Fruit fly (Drosophila melanogaster) whole organism, embryonic: ENCODE results near the gene ich.
A peak's percentile ranks its signal among the peaks of the same experiment; 100 is the strongest.

Source experiments
- Abd-B ChIP-seq: fragments of 200-800 bp; sonication (Bioruptor generic); optimal IDR thresholded peaks from 2 replicates; lab custom pipeline; 2018; ENCODE audit warnings: missing biosample characterization, mild to moderate bottlenecking, missing genetic modification characterization, moderate library complexity
- Adf1 ChIP-seq: fragments of 200-800 bp; sonication (Bioruptor generic); IDR thresholded peaks from 2 replicates; pipeline ENCODE4 v1.3.6; 2022; ENCODE audit warnings: missing biosample characterization, missing genetic modification characterization
- Awh ChIP-seq: fragments of 200-800 bp; sonication (Bioruptor generic); IDR thresholded peaks from 2 replicates; pipeline ENCODE4, ENCODE4 v1.3.6; 2022; ENCODE audit warnings: missing biosample characterization, missing genetic modification characterization
- C15 ChIP-seq: fragments of 200-800 bp; sonication (Bioruptor generic); IDR thresholded peaks from 3 replicates; pipeline ENCODE4 v1.3.6; 2022; ENCODE audit warnings: missing biosample characterization, missing genetic modification characterization
- CG1024 ChIP-seq: fragments of 200-800 bp; sonication (Bioruptor generic); IDR thresholded peaks from 2 replicates; pipeline ENCODE4 v1.3.6; 2022; ENCODE audit warnings: missing biosample characterization, missing genetic modification characterization
- CG11093 ChIP-seq: fragments of 200-800 bp; sonication (Bioruptor generic); IDR thresholded peaks from 3 replicates; pipeline ENCODE4 v1.3.6; 2022; ENCODE audit warnings: missing biosample characterization, missing genetic modification characterization
- CG11504 ChIP-seq: fragments of 200-800 bp; sonication (Bioruptor generic); optimal IDR thresholded peaks from 3 replicates; lab custom pipeline; 2019; ENCODE audit warnings: missing biosample characterization, mild to moderate bottlenecking, missing genetic modification characterization, moderate library complexity
- CG1233 ChIP-seq: fragments of 200-800 bp; sonication (Bioruptor generic); optimal IDR thresholded peaks from 4 replicates; lab custom pipeline; 2018; ENCODE audit warnings: missing biosample characterization, mild to moderate bottlenecking, missing genetic modification characterization
- CG12769 ChIP-seq: fragments of 200-800 bp; sonication (Bioruptor generic); optimal IDR thresholded peaks from 2 replicates; lab custom pipeline; 2019; ENCODE audit warnings: missing biosample characterization, mild to moderate bottlenecking, missing genetic modification characterization, moderate library complexity
- CG13424 ChIP-seq: fragments of 200-800 bp; sonication (Bioruptor generic); optimal IDR thresholded peaks from 2 replicates; lab custom pipeline; 2019; ENCODE audit warnings: missing biosample characterization, mild to moderate bottlenecking, missing genetic modification characterization, moderate library complexity
- CG13894 ChIP-seq: fragments of 200-800 bp; sonication (Bioruptor generic); optimal IDR thresholded peaks from 3 replicates; lab custom pipeline; 2018; ENCODE audit warnings: missing biosample characterization, mild to moderate bottlenecking, missing genetic modification characterization, moderate library complexity
- CG15011 ChIP-seq: fragments of 200-800 bp; sonication (Bioruptor generic); optimal IDR thresholded peaks from 3 replicates; lab custom pipeline; 2018; ENCODE audit warnings: missing biosample characterization, mild to moderate bottlenecking, missing genetic modification characterization
- CG15073 ChIP-seq: fragments of 200-800 bp; sonication (Bioruptor generic); optimal IDR thresholded peaks from 2 replicates; lab custom pipeline; 2016; ENCODE audit warnings: missing biosample characterization, missing genetic modification characterization
- CG2116 ChIP-seq: fragments of 200-800 bp; sonication (Bioruptor generic); optimal IDR thresholded peaks from 3 replicates; lab custom pipeline; 2018; ENCODE audit warnings: missing biosample characterization, mild to moderate bottlenecking, missing genetic modification characterization
- CG3163 ChIP-seq: fragments of 200-800 bp; sonication (Bioruptor generic); optimal IDR thresholded peaks from 3 replicates; lab custom pipeline; 2016; ENCODE audit warnings: missing biosample characterization, missing genetic modification characterization
- CG4360 ChIP-seq: fragments of 200-800 bp; sonication (Bioruptor generic); IDR thresholded peaks from 2 replicates; pipeline ENCODE4 v1.3.6; 2022; ENCODE audit warnings: missing biosample characterization, missing genetic modification characterization
- CG4820 ChIP-seq: fragments of 200-800 bp; sonication (Bioruptor generic); optimal IDR thresholded peaks from 3 replicates; lab custom pipeline; 2016; ENCODE audit warnings: missing biosample characterization, missing genetic modification characterization
- CG7745 ChIP-seq: fragments of 200-800 bp; sonication (Bioruptor generic); optimal IDR thresholded peaks from 2 replicates; lab custom pipeline; 2018; ENCODE audit warnings: missing biosample characterization, mild to moderate bottlenecking, missing genetic modification characterization, moderate library complexity
- CG8924 ChIP-seq: fragments of 200-800 bp; optimal IDR thresholded peaks from 3 replicates; lab custom pipeline; 2019; ENCODE audit warnings: missing biosample characterization, mild to moderate bottlenecking, missing genetic modification characterization, moderate library complexity
- CG9215 ChIP-seq: fragments of 200-800 bp; sonication (Bioruptor generic); IDR thresholded peaks from 2 replicates; pipeline ENCODE4 v1.3.6; 2022; ENCODE audit warnings: missing biosample characterization, missing genetic modification characterization
- Dref ChIP-seq: fragments of 200-800 bp; sonication (Bioruptor generic); IDR thresholded peaks from 2 replicates; pipeline ENCODE4 v1.3.6; 2022; ENCODE audit warnings: missing biosample characterization, missing genetic modification characterization
- Hr78 ChIP-seq, 2 experiments: fragments of 200-800 bp in 1 of 2; fragments of >200 bp in 1 of 2; sonication (Bioruptor generic) in 1 of 2; optimal IDR thresholded peaks; 2 replicates each; lab custom pipeline; 2017 to 2019; ENCODE audit warnings: missing biosample characterization in 2 of 2, missing genetic modification characterization in 2 of 2, mild to moderate bottlenecking in 1 of 2, moderate library complexity in 1 of 2
- Jarid2 ChIP-seq: fragments of 200-800 bp; sonication (Bioruptor generic); optimal IDR thresholded peaks from 3 replicates; lab custom pipeline; 2017; ENCODE audit warnings: mild to moderate bottlenecking, missing biosample characterization, missing genetic modification reagents, missing genetic modification characterization
- MBD-R2 ChIP-seq: fragments of 200-800 bp; sonication (Bioruptor generic); IDR thresholded peaks from 2 replicates; pipeline ENCODE4 v1.3.6; 2022; ENCODE audit warnings: missing biosample characterization, missing genetic modification characterization
- Mad ChIP-seq: fragments of 200-800 bp; sonication (Bioruptor generic); optimal IDR thresholded peaks from 2 replicates; lab custom pipeline; 2016; ENCODE audit warnings: missing biosample characterization, missing genetic modification characterization
- Rx ChIP-seq: fragments of 200-800 bp; sonication (Bioruptor generic); IDR thresholded peaks from 2 replicates; pipeline ENCODE4 v1.3.6; 2022; ENCODE audit warnings: missing biosample characterization, missing genetic modification characterization
- Sox102F ChIP-seq: fragments of 200-800 bp; sonication (Bioruptor generic); optimal IDR thresholded peaks from 2 replicates; lab custom pipeline; 2018; ENCODE audit warnings: missing biosample characterization, mild to moderate bottlenecking, missing genetic modification characterization, moderate library complexity
- Taf1 ChIP-seq: fragments of 200-800 bp; sonication (Bioruptor generic); IDR thresholded peaks from 2 replicates; pipeline ENCODE4 v1.3.6; 2022; ENCODE audit warnings: missing biosample characterization, missing genetic modification characterization
- ase ChIP-seq: fragments of 200-800 bp; sonication (Bioruptor generic); IDR thresholded peaks from 3 replicates; pipeline ENCODE4 v1.3.6; 2022; ENCODE audit warnings: missing biosample characterization, missing genetic modification characterization
- bab2 ChIP-seq: fragments of 200-800 bp; sonication (Bioruptor generic); optimal IDR thresholded peaks from 2 replicates; lab custom pipeline; 2016; ENCODE audit warnings: missing biosample characterization, missing genetic modification characterization
- corto ChIP-seq: fragments of 200-800 bp; sonication (Bioruptor generic); optimal IDR thresholded peaks from 2 replicates; lab custom pipeline; 2016; ENCODE audit warnings: missing biosample characterization, mild to moderate bottlenecking, missing genetic modification characterization, moderate library complexity
- gfzf ChIP-seq: fragments of 200-800 bp; sonication (Bioruptor generic); optimal IDR thresholded peaks from 2 replicates; lab custom pipeline; 2016; ENCODE audit warnings: missing biosample characterization, mild to moderate bottlenecking, missing genetic modification characterization, moderate library complexity
- grn ChIP-seq: fragments of 200-800 bp; sonication (Bioruptor generic); optimal IDR thresholded peaks from 3 replicates; lab custom pipeline; 2017; ENCODE audit warnings: missing biosample characterization, missing genetic modification characterization
- h ChIP-seq: fragments of >200 bp; optimal IDR thresholded peaks from 2 replicates; lab custom pipeline; 2017
- hkb ChIP-seq, 2 experiments: fragments of 200-800 bp in 1 of 2; fragments of >200 bp in 1 of 2; sonication (Bioruptor generic) in 1 of 2; IDR thresholded peaks in 1 of 2; optimal IDR thresholded peaks in 1 of 2; 2 replicates each; pipeline versions ENCODE4 v1.3.6 to Lab custom; 2017 to 2022; ENCODE audit warnings: missing biosample characterization in 1 of 2, missing genetic modification characterization in 1 of 2
- lmd ChIP-seq: fragments of 200-800 bp; sonication (Bioruptor generic); IDR thresholded peaks from 2 replicates; pipeline ENCODE4 v1.3.6; 2022; ENCODE audit warnings: missing biosample characterization, missing genetic modification characterization
- nom ChIP-seq: fragments of 200-800 bp; sonication (Bioruptor generic); optimal IDR thresholded peaks from 2 replicates; lab custom pipeline; 2017; ENCODE audit warnings: missing biosample characterization, missing genetic modification characterization, mild to moderate bottlenecking, moderate library complexity, missing genetic modification reagents
- pan ChIP-seq, 4 experiments: fragments of >200 bp in 3 of 4; fragments of 200-800 bp in 1 of 4; sonication (Bioruptor generic) in 1 of 4; optimal IDR thresholded peaks in 3 of 4; IDR thresholded peaks in 1 of 4; 2 replicates each; pipeline versions ENCODE4 v1.3.6 to Lab custom; 2017 to 2022; ENCODE audit warnings: missing biosample characterization in 2 of 4, missing genetic modification characterization in 2 of 4, mixed read lengths in 1 of 4
- pita ChIP-seq: fragments of 200-800 bp; sonication (Bioruptor generic); optimal IDR thresholded peaks from 2 replicates; lab custom pipeline; 2017; ENCODE audit warnings: missing biosample characterization, mild to moderate bottlenecking, missing genetic modification characterization
- prd ChIP-seq, 3 experiments: fragments of >200 bp in 2 of 3; fragments of 200-800 bp in 1 of 3; sonication (Bioruptor generic) in 1 of 3; optimal IDR thresholded peaks in 2 of 3; IDR thresholded peaks in 1 of 3; 2 replicates in 2 of 3; 3 replicates in 1 of 3; pipeline versions ENCODE4 v1.3.6 to Lab custom; 2017 to 2022; ENCODE audit warnings: missing biosample characterization in 1 of 3, missing genetic modification characterization in 1 of 3
- pum ChIP-seq: fragments of 200-800 bp; sonication (Bioruptor generic); optimal IDR thresholded peaks from 2 replicates; lab custom pipeline; 2016; ENCODE audit warnings: missing biosample characterization, missing genetic modification characterization
- sens ChIP-seq: fragments of 200-800 bp; sonication (Bioruptor generic); peaks from one replicate; lab custom pipeline; 2016; ENCODE audit warnings: missing biosample characterization, missing genetic modification characterization
- sim ChIP-seq: fragments of 200-800 bp; sonication (Bioruptor generic); IDR thresholded peaks from 2 replicates; pipeline ENCODE4 v1.3.6; 2022; ENCODE audit warnings: missing biosample characterization, missing genetic modification characterization
- slbo ChIP-seq: fragments of 200-800 bp; sonication (Bioruptor generic); IDR thresholded peaks from 2 replicates; pipeline ENCODE4 v1.3.6; 2022; ENCODE audit warnings: missing biosample characterization, missing genetic modification characterization
- sqz ChIP-seq: fragments of 200-800 bp; sonication (Bioruptor generic); optimal IDR thresholded peaks from 3 replicates; lab custom pipeline; 2018; ENCODE audit warnings: missing biosample characterization, mild to moderate bottlenecking, missing genetic modification characterization
- ssp ChIP-seq: fragments of 200-800 bp; sonication (Bioruptor generic); IDR thresholded peaks from 2 replicates; pipeline ENCODE4 v1.3.6; 2022; ENCODE audit warnings: missing biosample characterization, missing genetic modification characterization
- zen ChIP-seq: fragments of 200-800 bp; sonication (Bioruptor generic); optimal IDR thresholded peaks from 3 replicates; lab custom pipeline; 2018; ENCODE audit warnings: missing biosample characterization, mild to moderate bottlenecking, missing genetic modification characterization, moderate library complexity
- zfh1 ChIP-seq: fragments of 200-800 bp; sonication (Bioruptor generic); IDR thresholded peaks from 3 replicates; pipeline ENCODE4 v1.3.6; 2022; ENCODE audit warnings: missing biosample characterization, missing genetic modification characterization

The ich gene

DNA sequence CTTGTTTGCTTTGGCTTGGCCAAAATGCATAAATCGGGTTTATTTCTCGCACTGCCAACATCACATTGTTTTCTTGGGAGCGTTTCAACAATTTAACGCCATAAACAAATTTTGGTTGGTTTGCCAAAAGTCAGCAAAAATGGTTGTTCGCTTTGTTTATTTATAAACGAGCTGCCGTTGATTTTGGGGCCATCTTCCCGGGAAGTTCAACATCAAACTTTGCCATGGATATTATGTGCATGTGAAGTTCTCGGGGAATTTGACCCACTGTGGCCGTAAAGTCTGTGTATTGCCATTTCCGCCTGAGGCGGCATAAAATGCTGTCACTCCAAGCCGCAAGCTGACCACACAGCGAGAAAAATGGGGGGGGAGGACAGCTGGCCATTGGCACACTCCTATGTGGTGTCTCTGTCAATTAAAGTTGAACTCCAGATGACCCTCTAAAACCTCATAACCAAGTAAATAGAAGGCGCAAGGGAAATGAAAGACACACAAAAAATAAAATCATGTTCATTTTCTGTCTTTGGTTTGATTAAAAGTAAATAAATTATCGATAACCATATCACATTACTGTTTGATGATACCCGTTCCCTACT, 39.0 kb downstream of the ich start (continued):
- TF ChIP-seq CG2116 (GFP tag; lab: Kevin White, UChicago) (no peak), pan (optimal IDR thresholded peaks at IDR 0.05; lab: Kevin White, UChicago) (no peak), pan (GFP tag; optimal IDR thresholded peaks at IDR 0.05 in 1 of 2, IDR thresholded peaks at IDR 0.05 in 1 of 2) (peak in 1 of 2 experiments; percentile 28), sens (GFP tag; lab: Kevin White, UChicago) (peak; percentile 30), CG8924 (tag; lab: Kevin White, UChicago) (no peak), grn (GFP tag; lab: Kevin White, UChicago) (peak; percentile 10), Jarid2 (GFP tag; lab: Kevin White, UChicago) (no peak), zfh1 (GFP tag; lab: Robert Waterston, UW) (no peak), sqz (peak; percentile 2), CG15011 (GFP tag; lab: Kevin White, UChicago) (no peak), CG4360 (peak; percentile 50; the same call in 1 of the 2 replicates), Adf1 (no peak), sim (no peak), CG15073 (GFP tag; lab: Kevin White, UChicago) (no peak), CG11093 (no peak), hkb (optimal IDR thresholded peaks at IDR 0.05; lab: Kevin White, UChicago) (no peak), hkb (GFP tag; IDR thresholded peaks at IDR 0.05; lab: Robert Waterston, UW) (no peak), Hr78 (GFP tag; optimal IDR thresholded peaks at IDR 0.05; lab: Kevin White, UChicago) (peak in 1 of 2 experiments; percentile 73), lmd (peak; percentile 11; the same call in 1 of the 2 replicates), CG1024 (GFP tag; lab: Robert Waterston, UW) (no peak), gfzf (GFP tag; lab: Kevin White, UChicago) (no peak), bab2 (GFP tag; lab: Kevin White, UChicago) (no peak), pum (no peak), Abd-B (GFP tag; lab: Kevin White, UChicago) (peak; percentile 2), MBD-R2 (GFP tag; lab: Robert Waterston, UW) (no peak), CG9215 (GFP tag; lab: Robert Waterston, UW) (no peak), CG11504 (tag; lab: Kevin White, UChicago) (peak; percentile 8), slbo (GFP tag; lab: Robert Waterston, UW) (0 out of 2 replicates have a peak, but pooled peaks have one; percentile 14), Rx (GFP tag; lab: Robert Waterston, UW) (no peak), CG4820 (GFP tag; lab: Kevin White, UChicago) (no peak), CG3163 (GFP tag; lab: Kevin White, UChicago) (no peak), CG1233 (peak; percentile 26), h (lab: Kevin White, UChicago) (no peak), prd (optimal IDR thresholded peaks at IDR 0.05; lab: Kevin White, UChicago) (no peak), prd (GFP tag; IDR thresholded peaks at IDR 0.05; lab: Robert Waterston, UW) (no peak), CG7745 (tag; lab: Kevin White, UChicago) (no peak), nom (GFP tag; lab: Kevin White, UChicago) (no peak), corto (GFP tag; lab: Kevin White, UChicago) (no peak), ase (0 out of 3 replicates have a peak, but pooled peaks have one; percentile 9), Sox102F (GFP tag; lab: Kevin White, UChicago) (no peak), ssp (GFP tag; lab: Robert Waterston, UW) (no peak), CG13424 (tag; lab: Kevin White, UChicago) (no peak), CG13894 (tag; lab: Kevin White, UChicago) (no peak), Dref (no peak), Awh (GFP tag; lab: Robert Waterston, UW) (0 out of 2 replicates have a peak, but pooled peaks have one; percentile 27), Taf1 (GFP tag; lab: Robert Waterston, UW) (no peak), C15 (GFP tag; lab: Robert Waterston, UW) (no peak), Mad (GFP tag; lab: Kevin White, UChicago) (no peak), CG12769 (tag; lab: Kevin White, UChicago) (no peak), pita (no peak), zen (tag; lab: Kevin White, UChicago) (no peak)
